Worm (Caenorhabditis elegans): ENCODE measurements around the gene T09F3.2.

DNA sequence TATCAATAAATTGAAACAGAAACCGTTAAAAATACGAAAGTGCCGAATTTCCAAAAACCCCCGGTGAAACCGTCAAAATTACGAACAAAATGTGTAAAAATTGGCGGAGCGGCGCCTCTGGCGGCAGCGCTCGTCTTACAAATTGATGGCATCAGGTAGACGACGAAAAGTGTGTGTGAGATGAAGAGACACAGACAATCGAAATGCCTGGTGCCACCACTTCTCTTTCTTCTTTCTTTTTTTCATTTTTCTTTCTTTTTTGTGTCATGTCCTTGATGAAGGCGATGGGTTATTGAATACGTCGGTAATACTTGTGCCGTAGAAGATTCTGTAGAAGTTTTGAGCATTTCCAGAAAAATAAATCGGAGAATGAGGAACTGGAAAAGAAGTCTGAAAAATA lies 13.1 kb upstream of the T09F3.2 start:
- TF ChIP-seq eyg-1 (tag; optimal IDR thresholded peaks at IDR 0.05) (no peak), ama-1 (optimal IDR thresholded peaks at IDR 0.05) (no peak), ceh-22 (tag; optimal IDR thresholded peaks at IDR 0.05) (no peak), ceh-9 (tag; optimal IDR thresholded peaks at IDR 0.05) (no peak), pax-1 (tag; optimal IDR thresholded peaks at IDR 0.05) (no peak), unc-55 (GFP tag; optimal IDR thresholded peaks at IDR 0.05) (no peak), elt-2 (tag; optimal IDR thresholded peaks at IDR 0.05) (no peak), nfya-1 (tag; optimal IDR thresholded peaks at IDR 0.05) (no peak), fax-1 (tag; optimal IDR thresholded peaks at IDR 0.05) (no peak), pqm-1 (tag; optimal IDR thresholded peaks at IDR 0.05) (no peak)
